Fruit fly (Drosophila melanogaster) whole organism, embryonic: Measurements from ENCODE around the gene CG31717.
A peak's percentile ranks its signal among the peaks of the same experiment; 100 is the strongest.

Experiments used
- Ada2b ChIP-seq: fragments of 200-800 bp; sonication (Bioruptor generic); IDR thresholded peaks from 2 replicates; pipeline ENCODE4 v1.3.6; 2022; ENCODE audit warnings: missing biosample characterization, missing genetic modification characterization
- Bgb ChIP-seq: fragments of 200-800 bp; sonication (Bioruptor generic); IDR thresholded peaks from 2 replicates; pipeline ENCODE4 v1.3.6; 2022; ENCODE audit warnings: missing biosample characterization, missing genetic modification characterization; ENCODE audit not compliant: partially characterized antibody
- Blimp-1 ChIP-seq: fragments of 200-800 bp; sonication (Bioruptor generic); optimal IDR thresholded peaks from 3 replicates; lab custom pipeline; 2018; ENCODE audit warnings: missing biosample characterization, missing genetic modification characterization, mild to moderate bottlenecking, moderate library complexity, missing genetic modification reagents
- CG10543 ChIP-seq: fragments of 200-800 bp; sonication (Bioruptor generic); optimal IDR thresholded peaks from 3 replicates; lab custom pipeline; 2017; ENCODE audit warnings: missing biosample characterization, mild to moderate bottlenecking, missing genetic modification characterization, moderate library complexity
- CG12219 ChIP-seq: fragments of 200-800 bp; sonication (Bioruptor generic); optimal IDR thresholded peaks from 3 replicates; lab custom pipeline; 2018; ENCODE audit warnings: missing biosample characterization, mild to moderate bottlenecking, missing genetic modification characterization
- CG14860 ChIP-seq: fragments of 200-800 bp; sonication (Bioruptor generic); IDR thresholded peaks from 3 replicates; pipeline ENCODE4 v1.3.6; 2022; ENCODE audit warnings: missing biosample characterization, missing genetic modification characterization; ENCODE audit not compliant: partially characterized antibody
- CG15073 ChIP-seq: fragments of 200-800 bp; sonication (Bioruptor generic); optimal IDR thresholded peaks from 2 replicates; lab custom pipeline; 2016; ENCODE audit warnings: missing biosample characterization, missing genetic modification characterization
- CG15514 ChIP-seq: fragments of 200-800 bp; sonication (Bioruptor generic); optimal IDR thresholded peaks from 3 replicates; lab custom pipeline; 2017; ENCODE audit warnings: missing biosample characterization, missing genetic modification characterization, mild to moderate bottlenecking, moderate library complexity, missing genetic modification reagents
- CG1603 ChIP-seq: fragments of 200-800 bp; sonication (Bioruptor generic); optimal IDR thresholded peaks from 2 replicates; lab custom pipeline; 2019; ENCODE audit warnings: missing biosample characterization, mild to moderate bottlenecking, missing genetic modification characterization, moderate library complexity
- CG17385 ChIP-seq: fragments of 200-800 bp; sonication (Bioruptor generic); optimal IDR thresholded peaks from 3 replicates; lab custom pipeline; 2018; ENCODE audit warnings: missing biosample characterization, mild to moderate bottlenecking, missing genetic modification characterization
- CG17829 ChIP-seq: fragments of 200-800 bp; optimal IDR thresholded peaks from 2 replicates; lab custom pipeline; 2019; ENCODE audit warnings: missing biosample characterization, mild to moderate bottlenecking, missing genetic modification characterization, moderate library complexity
- CG2120 ChIP-seq: fragments of 200-800 bp; sonication (Bioruptor generic); optimal IDR thresholded peaks from 3 replicates; lab custom pipeline; 2016; ENCODE audit warnings: missing biosample characterization, missing genetic modification characterization
- CG2889 ChIP-seq: fragments of 200-800 bp; sonication (Bioruptor generic); IDR thresholded peaks from 3 replicates; pipeline ENCODE4 v1.3.6; 2022; ENCODE audit warnings: missing biosample characterization, missing genetic modification characterization
- CG4424 ChIP-seq: fragments of 200-800 bp; sonication (Bioruptor generic); optimal IDR thresholded peaks from 3 replicates; lab custom pipeline; 2016; ENCODE audit warnings: missing biosample characterization, missing genetic modification characterization
- CG6765 ChIP-seq: fragments of 200-800 bp; sonication (Bioruptor generic); optimal IDR thresholded peaks from 3 replicates; lab custom pipeline; 2017; ENCODE audit warnings: missing biosample characterization, mild to moderate bottlenecking, missing genetic modification characterization
- CG9215 ChIP-seq: fragments of 200-800 bp; sonication (Bioruptor generic); IDR thresholded peaks from 2 replicates; pipeline ENCODE4 v1.3.6; 2022; ENCODE audit warnings: missing biosample characterization, missing genetic modification characterization
- CkIIα-i1 ChIP-seq: fragments of 200-800 bp; sonication (Bioruptor generic); IDR thresholded peaks from 2 replicates; pipeline ENCODE4 v1.3.6; 2022; ENCODE audit warnings: missing biosample characterization, missing genetic modification characterization
- E2f1 ChIP-seq: fragments of 200-800 bp; sonication (Bioruptor generic); IDR thresholded peaks from 2 replicates; pipeline ENCODE4 v1.3.6; 2022; ENCODE audit warnings: missing biosample characterization, missing genetic modification characterization
- GATAe ChIP-seq: fragments of 200-800 bp; sonication (Bioruptor generic); conservative IDR thresholded peaks from 2 replicates; pipeline ENCODE4 v1.3.6; 2022; ENCODE audit warnings: missing biosample characterization, missing genetic modification characterization
- Gug ChIP-seq: fragments of 200-800 bp; sonication (Bioruptor generic); IDR thresholded peaks from 4 replicates; pipeline ENCODE4 v1.3.6; 2022; ENCODE audit warnings: missing biosample characterization, missing genetic modification characterization
- MBD-R2 ChIP-seq: fragments of 200-800 bp; sonication (Bioruptor generic); IDR thresholded peaks from 2 replicates; pipeline ENCODE4 v1.3.6; 2022; ENCODE audit warnings: missing biosample characterization, missing genetic modification characterization
- Oaz ChIP-seq: fragments of 200-800 bp; sonication (Bioruptor generic); IDR thresholded peaks from 2 replicates; pipeline ENCODE4 v1.3.6; 2022; ENCODE audit warnings: missing biosample characterization, missing genetic modification characterization
- Pdp1 ChIP-seq, 2 experiments: fragments of 200-800 bp; sonication (Bioruptor generic); optimal IDR thresholded peaks; 3 replicates each; lab custom pipeline; 2016; ENCODE audit warnings: missing biosample characterization in 2 of 2, missing genetic modification characterization in 2 of 2, mild to moderate bottlenecking in 1 of 2, moderate library complexity in 1 of 2
- Sox100B ChIP-seq: fragments of 200-800 bp; sonication (Bioruptor generic); optimal IDR thresholded peaks from 3 replicates; lab custom pipeline; 2018; ENCODE audit warnings: missing biosample characterization, mild to moderate bottlenecking, missing genetic modification characterization
- Tbp ChIP-seq: fragments of >200 bp; optimal IDR thresholded peaks from 2 replicates; lab custom pipeline; 2018; ENCODE audit warnings: missing biosample characterization, missing genetic modification characterization
- Vsx1 ChIP-seq: fragments of 200-800 bp; sonication (Bioruptor generic); optimal IDR thresholded peaks from 2 replicates; lab custom pipeline; 2017; ENCODE audit warnings: missing biosample characterization, mild to moderate bottlenecking, missing genetic modification characterization, missing genetic modification reagents
- Xbp1 ChIP-seq: fragments of 200-800 bp; sonication (Bioruptor generic); optimal IDR thresholded peaks from 3 replicates; lab custom pipeline; 2016; ENCODE audit warnings: missing biosample characterization, mild to moderate bottlenecking, missing genetic modification characterization
- Xrp1 ChIP-seq: fragments of 200-800 bp; sonication (Bioruptor generic); IDR thresholded peaks from 2 replicates; pipeline ENCODE4 v1.3.6; 2022; ENCODE audit warnings: missing biosample characterization, missing genetic modification characterization
- br ChIP-seq: fragments of >200 bp; optimal IDR thresholded peaks from 2 replicates; lab custom pipeline; 2017
- bsh ChIP-seq, 2 experiments: fragments of 200-800 bp; sonication (Bioruptor generic); optimal IDR thresholded peaks; 2 replicates each; lab custom pipeline; 2017 to 2018; ENCODE audit warnings: mild to moderate bottlenecking in 2 of 2, missing biosample characterization in 2 of 2, missing genetic modification characterization in 2 of 2, moderate library complexity in 1 of 2
- ci ChIP-seq: fragments of 200-800 bp; sonication (Bioruptor generic); IDR thresholded peaks from 3 replicates; pipeline ENCODE4 v1.3.6; 2022; ENCODE audit warnings: missing biosample characterization, missing genetic modification characterization
- cwo ChIP-seq: fragments of 200-800 bp; sonication (Bioruptor generic); optimal IDR thresholded peaks from 3 replicates; lab custom pipeline; 2017; ENCODE audit warnings: missing biosample characterization, missing genetic modification characterization, mild to moderate bottlenecking, moderate library complexity, missing genetic modification reagents
- dimm ChIP-seq: fragments of 200-800 bp; sonication (Bioruptor generic); IDR thresholded peaks from 2 replicates; pipeline ENCODE4 v1.3.6; 2022; ENCODE audit warnings: missing biosample characterization, missing genetic modification characterization
- en ChIP-seq: fragments of 200-800 bp; sonication (Bioruptor generic); optimal IDR thresholded peaks from 2 replicates; lab custom pipeline; 2016; ENCODE audit warnings: missing biosample characterization, missing genetic modification characterization
- fru ChIP-seq: fragments of >200 bp; optimal IDR thresholded peaks from 2 replicates; lab custom pipeline; 2017
- gce ChIP-seq: fragments of 200-800 bp; sonication (Bioruptor generic); IDR thresholded peaks from 3 replicates; pipeline ENCODE4 v1.3.6; 2022; ENCODE audit warnings: missing biosample characterization, missing genetic modification characterization
- hbn ChIP-seq: fragments of 200-800 bp; sonication (Bioruptor generic); IDR thresholded peaks from 2 replicates; pipeline ENCODE4 v1.3.6; 2022; ENCODE audit warnings: missing biosample characterization, missing genetic modification characterization; ENCODE audit not compliant: partially characterized antibody
- hkb ChIP-seq, 2 experiments: fragments of 200-800 bp in 1 of 2; fragments of >200 bp in 1 of 2; sonication (Bioruptor generic) in 1 of 2; IDR thresholded peaks in 1 of 2; optimal IDR thresholded peaks in 1 of 2; 2 replicates each; pipeline versions ENCODE4 v1.3.6 to Lab custom; 2017 to 2022; ENCODE audit warnings: missing biosample characterization in 1 of 2, missing genetic modification characterization in 1 of 2
- jing ChIP-seq: fragments of 200-800 bp; sonication (Bioruptor generic); optimal IDR thresholded peaks from 2 replicates; lab custom pipeline; 2018; ENCODE audit warnings: missing biosample characterization, mild to moderate bottlenecking, missing genetic modification characterization
- maf-S ChIP-seq: fragments of 200-800 bp; sonication (Bioruptor generic); optimal IDR thresholded peaks from 2 replicates; lab custom pipeline; 2016; ENCODE audit warnings: missing biosample characterization, missing genetic modification characterization
- onecut ChIP-seq: fragments of 200-800 bp; sonication (Bioruptor generic); IDR thresholded peaks from 2 replicates; pipeline ENCODE4 v1.3.6; 2022; ENCODE audit warnings: missing biosample characterization, missing genetic modification characterization
- pb ChIP-seq: fragments of 200-800 bp; sonication (Bioruptor generic); optimal IDR thresholded peaks from 3 replicates; lab custom pipeline; 2016; ENCODE audit warnings: missing biosample characterization, missing genetic modification characterization
- phol ChIP-seq: fragments of 200-800 bp; sonication (Bioruptor generic); optimal IDR thresholded peaks from 3 replicates; lab custom pipeline; 2018; ENCODE audit warnings: missing biosample characterization, mild to moderate bottlenecking, missing genetic modification characterization, moderate library complexity
- pnt ChIP-seq: fragments of 200-800 bp; sonication (Bioruptor generic); optimal IDR thresholded peaks from 3 replicates; lab custom pipeline; 2016; ENCODE audit warnings: missing biosample characterization, missing genetic modification characterization
- prd ChIP-seq, 3 experiments: fragments of >200 bp in 2 of 3; fragments of 200-800 bp in 1 of 3; sonication (Bioruptor generic) in 1 of 3; optimal IDR thresholded peaks in 2 of 3; IDR thresholded peaks in 1 of 3; 2 replicates in 2 of 3; 3 replicates in 1 of 3; pipeline versions ENCODE4 v1.3.6 to Lab custom; 2017 to 2022; ENCODE audit warnings: missing biosample characterization in 1 of 3, missing genetic modification characterization in 1 of 3
- sens ChIP-seq: fragments of 200-800 bp; sonication (Bioruptor generic); peaks from one replicate; lab custom pipeline; 2016; ENCODE audit warnings: missing biosample characterization, missing genetic modification characterization
- sim ChIP-seq: fragments of 200-800 bp; sonication (Bioruptor generic); IDR thresholded peaks from 2 replicates; pipeline ENCODE4 v1.3.6; 2022; ENCODE audit warnings: missing biosample characterization, missing genetic modification characterization
- sna ChIP-seq: fragments of 200-800 bp; sonication (Bioruptor generic); IDR thresholded peaks from 2 replicates; pipeline ENCODE4 v1.3.6; 2022; ENCODE audit warnings: missing biosample characterization, missing genetic modification characterization; ENCODE audit not compliant: partially characterized antibody
- vfl ChIP-seq: fragments of 200-800 bp; sonication (Bioruptor generic); optimal IDR thresholded peaks from 2 replicates; lab custom pipeline; 2016; ENCODE audit warnings: missing biosample characterization, missing genetic modification characterization
- wdn ChIP-seq: fragments of 200-800 bp; sonication (Bioruptor generic); IDR thresholded peaks from 2 replicates; pipeline ENCODE4 v1.3.6; 2022; ENCODE audit warnings: missing biosample characterization, missing genetic modification characterization
- wek ChIP-seq: fragments of 200-800 bp; sonication (Bioruptor generic); optimal IDR thresholded peaks from 3 replicates; lab custom pipeline; 2018; ENCODE audit warnings: missing biosample characterization, mild to moderate bottlenecking, missing genetic modification characterization, moderate library complexity

CG31717 gene

DNA sequence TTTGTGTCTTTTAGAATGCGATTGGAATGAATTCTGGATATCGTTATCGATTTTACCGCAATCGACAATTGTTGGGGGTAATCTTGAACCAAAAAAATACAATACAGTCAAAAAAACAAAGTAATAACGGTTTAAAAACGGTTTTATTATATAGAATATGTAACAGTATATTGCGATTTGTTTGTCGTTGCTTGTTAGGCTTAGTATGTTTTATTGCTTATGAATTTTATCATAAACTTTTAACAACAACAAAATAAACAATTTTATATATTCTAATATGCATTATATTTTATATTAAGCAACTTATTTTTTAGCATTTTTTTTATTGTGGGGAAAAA, 49.2 kb downstream of the CG31717 start, which contains the start of gene CYLD (continued):
- TF ChIP-seq maf-S (GFP tag; lab: Kevin White, UChicago), result no peak
- TF ChIP-seq Sox100B (GFP tag; lab: Kevin White, UChicago), result peak; percentile 57
- TF ChIP-seq CG17385 (GFP tag; lab: Kevin White, UChicago), result peak; percentile 75
- peak; percentile 18 for TF ChIP-seq CG6765 (GFP tag; lab: Kevin White, UChicago)
- TF ChIP-seq CG2889, result no peak
- peak; percentile 76 for TF ChIP-seq CG1603 (tag; lab: Kevin White, UChicago)
- TF ChIP-seq prd (optimal IDR thresholded peaks at IDR 0.05; lab: Kevin White, UChicago), result no peak
- TF ChIP-seq prd (GFP tag; IDR thresholded peaks at IDR 0.05; lab: Robert Waterston, UW), result peak; percentile 67
- TF ChIP-seq CG15514 (GFP tag; lab: Kevin White, UChicago), result peak; percentile 66
- peak; percentile 76 for TF ChIP-seq CG2120 (GFP tag; lab: Kevin White, UChicago)
- TF ChIP-seq CG15073 (GFP tag; lab: Kevin White, UChicago), result no peak
- no peak for TF ChIP-seq en (GFP tag; lab: Kevin White, UChicago)
- peak; percentile 40; the same call in 1 of the 2 replicates for TF ChIP-seq Ada2b (GFP tag; lab: Robert Waterston, UW)
- no peak for TF ChIP-seq CG10543 (GFP tag; lab: Kevin White, UChicago)
- TF ChIP-seq E2f1 (GFP tag; lab: Robert Waterston, UW), result peak; percentile 51; the same call in 1 of the 2 replicates
- TF ChIP-seq onecut (GFP tag; lab: Robert Waterston, UW), result peak; percentile 59
- no peak for TF ChIP-seq hbn (GFP tag; lab: Robert Waterston, UW)
- TF ChIP-seq Vsx1, result peak; percentile 15
- TF ChIP-seq gce (GFP tag; lab: Robert Waterston, UW), result no peak
- peak; percentile 47 for TF ChIP-seq CG12219
- TF ChIP-seq Gug (GFP tag; lab: Robert Waterston, UW), result no peak
- TF ChIP-seq sna (GFP tag; lab: Robert Waterston, UW), result no peak
- peak; percentile 70 for TF ChIP-seq cwo
- TF ChIP-seq wdn (GFP tag; lab: Robert Waterston, UW), result peak; percentile 36; the same call in 1 of the 2 replicates
- TF ChIP-seq sens, result peak; percentile 96
- TF ChIP-seq CG17829 (tag; lab: Kevin White, UChicago), result peak; percentile 85
- TF ChIP-seq Oaz (GFP tag; lab: Robert Waterston, UW), result no peak
- TF ChIP-seq Xrp1 (GFP tag; lab: Robert Waterston, UW), result peak; percentile 76
- TF ChIP-seq bsh (GFP tag; optimal IDR thresholded peaks at IDR 0.05; lab: Kevin White, UChicago), result peak in 1 of 2 experiments; percentile 83
- peak; percentile 56 for TF ChIP-seq MBD-R2 (GFP tag; lab: Robert Waterston, UW)
- TF ChIP-seq fru (lab: Kevin White, UChicago), result no peak
- peak; percentile 97 for TF ChIP-seq wek (GFP tag; lab: Kevin White, UChicago)
- peak; percentile 78 for TF ChIP-seq Blimp-1 (GFP tag; lab: Kevin White, UChicago)
- no peak for TF ChIP-seq CkIIα-i1 (GFP tag; lab: Robert Waterston, UW)
- TF ChIP-seq pnt (GFP tag; lab: Kevin White, UChicago), result peak; percentile 2
- TF ChIP-seq Xbp1, result peak; percentile 77
- no peak for TF ChIP-seq CG9215 (GFP tag; lab: Robert Waterston, UW)
- peak; percentile 71 for TF ChIP-seq CG4424 (GFP tag; lab: Kevin White, UChicago)
- TF ChIP-seq vfl, result no peak
- peak; percentile 83; the same call in 1 of the 3 replicates for TF ChIP-seq ci (GFP tag; lab: Robert Waterston, UW)
- TF ChIP-seq Pdp1 (GFP tag; optimal IDR thresholded peaks at IDR 0.05; lab: Kevin White, UChicago), result peak in 1 of 2 experiments; percentile 26
- TF ChIP-seq dimm (GFP tag; lab: Robert Waterston, UW), result no peak
- TF ChIP-seq sim (GFP tag; lab: Robert Waterston, UW), result no peak
- TF ChIP-seq hkb (optimal IDR thresholded peaks at IDR 0.05; lab: Kevin White, UChicago), result no peak
- TF ChIP-seq hkb (GFP tag; IDR thresholded peaks at IDR 0.05; lab: Robert Waterston, UW), result peak; percentile 85
- TF ChIP-seq jing (GFP tag; lab: Kevin White, UChicago), result no peak
- no peak for TF ChIP-seq GATAe (GFP tag; lab: Robert Waterston, UW)
- TF ChIP-seq br (lab: Kevin White, UChicago), result no peak
- no peak; the same call in 2 of the 3 replicates for TF ChIP-seq CG14860 (GFP tag; lab: Robert Waterston, UW)
- TF ChIP-seq phol (tag; lab: Kevin White, UChicago), result peak; percentile 77
- no peak for TF ChIP-seq Tbp (GFP tag; lab: Kevin White, UChicago)
- no peak for TF ChIP-seq pb (GFP tag; lab: Kevin White, UChicago)
- TF ChIP-seq Bgb (GFP tag; lab: Robert Waterston, UW), result no peak; the same call in 1 of the 2 replicates
